Fruit fly (Drosophila melanogaster) whole organism, prepupa: Measurements from ENCODE around the gene Alp10.

Source experiments
- CG16779 ChIP-seq: fragments of 200-800 bp; sonication (Bioruptor generic); optimal IDR thresholded peaks from 3 replicates; lab custom pipeline; 2017; ENCODE audit warnings: missing biosample characterization, mild to moderate bottlenecking, missing genetic modification characterization
- CG6163 ChIP-seq: fragments of 200-800 bp; sonication (Bioruptor generic); IDR thresholded peaks from 3 replicates; pipeline ENCODE4 v1.3.6; 2022; ENCODE audit warnings: missing biosample characterization, missing genetic modification characterization
- CG6808 ChIP-seq: fragments of 200-800 bp; sonication (Bioruptor generic); optimal IDR thresholded peaks from 3 replicates; lab custom pipeline; 2017; ENCODE audit warnings: missing biosample characterization, missing genetic modification characterization, mild to moderate bottlenecking, moderate library complexity, missing genetic modification reagents
- CG6854 ChIP-seq: fragments of 200-800 bp; sonication (Bioruptor generic); optimal IDR thresholded peaks from 2 replicates; lab custom pipeline; 2017; ENCODE audit warnings: missing biosample characterization, mild to moderate bottlenecking, missing genetic modification characterization
- CG8319 ChIP-seq: fragments of 200-800 bp; sonication (Bioruptor generic); optimal IDR thresholded peaks from 3 replicates; lab custom pipeline; 2016; ENCODE audit warnings: missing biosample characterization, missing genetic modification characterization
- CG9139 ChIP-seq: fragments of 200-800 bp; sonication (Bioruptor generic); optimal IDR thresholded peaks from 3 replicates; lab custom pipeline; 2017; ENCODE audit warnings: missing biosample characterization, mild to moderate bottlenecking, missing genetic modification characterization
- Eip78C ChIP-seq: fragments of 200-800 bp; sonication (Bioruptor generic); peaks from one replicate; lab custom pipeline; 2016; ENCODE audit warnings: missing biosample characterization, missing genetic modification characterization
- Gug ChIP-seq: fragments of 200-800 bp; sonication (Bioruptor generic); IDR thresholded peaks from 2 replicates; pipeline ENCODE4 v1.3.6; 2022; ENCODE audit warnings: missing biosample characterization, missing genetic modification characterization
- Hr39 ChIP-seq: fragments of 200-800 bp; sonication (Bioruptor generic); optimal IDR thresholded peaks from 2 replicates; lab custom pipeline; 2016; ENCODE audit warnings: missing biosample characterization, missing genetic modification characterization
- fd59A ChIP-seq: fragments of 200-800 bp; sonication (Bioruptor generic); optimal IDR thresholded peaks from 2 replicates; lab custom pipeline; 2017; ENCODE audit warnings: missing biosample characterization, mild to moderate bottlenecking, missing genetic modification characterization, missing genetic modification reagents
- fd85E ChIP-seq: fragments of 200-800 bp; sonication (Bioruptor generic); optimal IDR thresholded peaks from 3 replicates; lab custom pipeline; 2016; ENCODE audit warnings: missing biosample characterization, missing genetic modification characterization
- fkh ChIP-seq: fragments of 200-800 bp; sonication (Bioruptor generic); optimal IDR thresholded peaks from 3 replicates; lab custom pipeline; 2017; ENCODE audit warnings: missing biosample characterization, mild to moderate bottlenecking, missing genetic modification characterization, moderate library complexity
- ss ChIP-seq, 2 experiments: fragments of 200-800 bp; sonication (Bioruptor generic); optimal IDR thresholded peaks; 2 replicates in 1 of 2; 3 replicates in 1 of 2; lab custom pipeline; 2017 to 2018; ENCODE audit warnings: mild to moderate bottlenecking in 2 of 2, missing biosample characterization in 2 of 2, missing genetic modification characterization in 2 of 2, moderate library complexity in 1 of 2
- vri ChIP-seq: fragments of 200-800 bp; sonication (Bioruptor generic); optimal IDR thresholded peaks from 3 replicates; lab custom pipeline; 2016; ENCODE audit warnings: missing biosample characterization, mild to moderate bottlenecking, missing genetic modification characterization

Alp10 gene

DNA sequence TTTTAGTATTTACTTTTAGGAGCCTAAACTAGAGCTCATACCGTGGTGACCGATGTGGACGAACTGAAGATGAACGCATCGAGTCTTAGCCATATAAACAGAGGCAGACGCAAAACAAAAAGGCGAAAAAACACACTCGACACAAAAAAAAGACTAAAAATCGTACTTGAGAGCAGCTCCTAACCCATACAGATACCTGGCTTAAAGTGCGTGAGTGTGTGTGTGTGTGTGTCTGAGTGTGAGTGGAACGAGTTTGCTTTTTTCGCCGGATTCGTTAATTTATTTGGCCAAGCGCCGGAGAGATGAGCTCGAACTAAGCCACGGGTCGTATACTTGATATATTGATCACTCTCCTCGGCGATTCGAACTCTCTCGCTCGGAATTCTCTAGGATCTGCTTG is 44.0 kb downstream of the Alp10 start, which contains the start of gene frm (continued):
- peak; percentile 76 for TF ChIP-seq CG6808 (GFP tag; lab: Kevin White, UChicago)
- TF ChIP-seq Hr39 (GFP tag; lab: Kevin White, UChicago): no peak
- TF ChIP-seq CG16779: peak; percentile 59
- peak; percentile 56; the same call in 2 of the 3 replicates for TF ChIP-seq CG6163 (GFP tag; lab: Robert Waterston, UW)
- peak; percentile 61 for TF ChIP-seq CG9139 (GFP tag; lab: Kevin White, UChicago)
- TF ChIP-seq, all 60 proteins: peak for 19

DNA sequence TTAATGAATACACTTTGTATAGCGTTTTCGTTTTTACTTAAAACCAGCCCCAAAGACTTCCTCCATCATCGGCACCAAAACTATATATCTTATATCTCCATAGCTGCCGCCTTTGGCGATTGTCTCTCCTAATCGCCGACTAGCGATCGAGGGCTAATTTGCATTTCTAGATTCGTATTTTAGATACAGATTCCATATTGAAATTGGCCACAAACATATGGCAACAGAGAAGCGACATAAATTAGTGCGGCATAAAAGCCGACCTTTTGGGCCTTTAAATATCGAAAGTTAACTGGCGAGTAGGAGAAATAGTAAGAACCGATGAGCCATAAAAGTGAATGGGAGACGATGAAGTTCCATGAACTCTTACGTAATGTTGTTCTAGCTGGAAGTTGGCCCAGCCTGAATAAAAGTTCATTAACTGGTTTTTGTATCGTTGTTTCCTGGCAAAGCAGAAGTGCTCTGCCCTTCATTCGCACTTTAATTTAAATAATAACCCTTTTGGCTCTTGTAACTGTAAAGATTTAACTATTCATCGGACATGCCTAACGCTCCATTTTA is 46.5 kb downstream of the Alp10 start:
- no peak for TF ChIP-seq fkh (GFP tag; lab: Kevin White, UChicago)

DNA sequence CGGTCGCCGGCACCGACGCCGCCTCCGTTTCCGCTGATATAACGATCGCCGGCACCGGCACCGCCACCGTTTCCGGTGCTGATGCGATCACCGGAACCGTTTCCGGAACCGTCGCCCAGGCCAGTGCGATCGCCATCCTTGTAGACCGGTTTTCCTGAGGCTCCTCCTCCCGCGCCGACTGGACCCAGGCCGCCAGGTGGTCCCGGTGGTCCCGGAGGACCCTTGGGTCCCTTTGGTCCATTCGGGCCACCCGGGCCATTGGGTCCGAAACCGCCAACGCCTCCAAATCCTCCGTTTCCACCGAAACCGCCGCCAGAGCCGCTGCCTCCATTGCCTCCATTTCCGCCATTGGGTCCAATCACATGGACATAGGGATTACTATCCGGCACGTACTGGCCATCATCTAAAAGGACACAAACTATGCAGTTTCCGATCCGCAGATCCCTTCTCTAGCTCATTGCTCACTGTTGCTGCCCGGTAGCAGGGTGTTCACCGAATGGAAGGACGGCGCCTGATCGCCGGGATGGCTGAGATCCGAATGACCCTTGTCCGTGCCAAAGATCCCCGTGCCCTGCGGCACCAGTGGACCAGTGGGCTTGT is 52.2 kb downstream of the Alp10 start:
- no peak for TF ChIP-seq vri
- no peak for TF ChIP-seq CG6854 (GFP tag; lab: Kevin White, UChicago)
- TF ChIP-seq ss (GFP tag; optimal IDR thresholded peaks at IDR 0.05; lab: Kevin White, UChicago): no peak
- TF ChIP-seq Gug (GFP tag; lab: Robert Waterston, UW): no peak
- TF ChIP-seq CG8319 (GFP tag; lab: Kevin White, UChicago): no peak
- no peak for TF ChIP-seq fd85E (GFP tag; lab: Kevin White, UChicago)
- TF ChIP-seq CG9139 (GFP tag; lab: Kevin White, UChicago): no peak
- TF ChIP-seq fd59A (GFP tag; lab: Kevin White, UChicago): no peak
- TF ChIP-seq Eip78C (GFP tag; lab: Kevin White, UChicago): no peak
